Worm (Caenorhabditis elegans) whole organism, young adult: ENCODE results near the gene F22D3.4.

Experiments used
- B0035.1 ChIP-seq: sonication (generic microtip); optimal IDR thresholded peaks from 2 replicates; lab custom pipeline; 2016; ENCODE audit warnings: missing genetic modification characterization, mild to moderate bottlenecking, missing compliant biosample characterization, missing genotype, missing genetic modification reagents
- B0261.1 ChIP-seq: sonication (generic microtip); optimal IDR thresholded peaks from 2 replicates; lab custom pipeline; 2016; ENCODE audit warnings: mild to moderate bottlenecking, missing genetic modification characterization, moderate library complexity, missing compliant biosample characterization
- C17E4.6 ChIP-seq: fragments of 200-800 bp; sonication (Bioruptor generic); IDR thresholded peaks from 2 replicates; pipeline ENCODE4 v1.3.6; 2022; ENCODE audit warnings: missing genetic modification reagents, missing genetic modification characterization, missing compliant biosample characterization
- D2030.7 ChIP-seq: fragments of 200-800 bp; sonication (Bioruptor generic); IDR thresholded peaks from 2 replicates; pipeline ENCODE4 v1.3.6; 2022; ENCODE audit warnings: missing genetic modification reagents, missing genetic modification characterization, missing compliant biosample characterization
- F22D6.2 ChIP-seq: sonication (generic microtip); optimal IDR thresholded peaks from 2 replicates; lab custom pipeline; 2016; ENCODE audit warnings: mild to moderate bottlenecking, missing genetic modification characterization, missing compliant biosample characterization
- F23B12.7 ChIP-seq: sonication (generic microtip); optimal IDR thresholded peaks from 2 replicates; lab custom pipeline; 2017; ENCODE audit warnings: missing genetic modification characterization, mild to moderate bottlenecking, missing compliant biosample characterization, antibody characterized with exemption, moderate library complexity; ENCODE audit not compliant: insufficient read depth
- F37B4.10 ChIP-seq: fragments of 200-800 bp; sonication (Bioruptor generic); IDR thresholded peaks from 2 replicates; pipeline ENCODE4 v1.3.6; 2022; ENCODE audit warnings: missing genetic modification characterization, missing compliant biosample characterization
- F52B5.7 ChIP-seq: sonication (generic microtip); optimal IDR thresholded peaks from 2 replicates; lab custom pipeline; 2016; ENCODE audit warnings: mild to moderate bottlenecking, missing genetic modification characterization, missing compliant biosample characterization
- T26A5.8 ChIP-seq: sonication (generic microtip); optimal IDR thresholded peaks from 2 replicates; lab custom pipeline; 2016; ENCODE audit warnings: missing genetic modification characterization, missing compliant biosample characterization
- Y53F4B.3 ChIP-seq: fragments of 200-800 bp; sonication (Bioruptor generic); IDR thresholded peaks from 2 replicates; pipeline ENCODE4 v1.3.6; 2022; ENCODE audit warnings: missing genetic modification reagents, missing genetic modification characterization, missing compliant biosample characterization
- Y56A3A.18 ChIP-seq: fragments of 200-800 bp; sonication (Bioruptor generic); IDR thresholded peaks from 2 replicates; pipeline ENCODE4 v1.3.6; 2022; ENCODE audit warnings: missing genetic modification reagents, missing genetic modification characterization, missing compliant biosample characterization
- Y67H2A.10 ChIP-seq: fragments of 200-800 bp; sonication (Bioruptor generic); conservative IDR thresholded peaks from 2 replicates; pipeline ENCODE4 v1.3.6; 2022; ENCODE audit warnings: missing genetic modification reagents, missing genetic modification characterization, missing compliant biosample characterization
- Y95B8A.8 ChIP-seq: fragments of 200-800 bp; sonication (Bioruptor generic); IDR thresholded peaks from 2 replicates; pipeline ENCODE4 v1.3.6; 2022; ENCODE audit warnings: missing genetic modification reagents, missing genetic modification characterization, missing compliant biosample characterization
- akir-1 ChIP-seq: fragments of 200-800 bp; sonication (Bioruptor generic); optimal IDR thresholded peaks from 2 replicates; lab custom pipeline; 2018; ENCODE audit warnings: mild to moderate bottlenecking, missing genetic modification characterization, moderate library complexity, missing compliant biosample characterization
- aptf-3 ChIP-seq: fragments of 200-800 bp; sonication (Bioruptor generic); IDR thresholded peaks from 2 replicates; pipeline ENCODE4 v1.3.6; 2022; ENCODE audit warnings: missing genetic modification characterization, missing compliant biosample characterization
- atf-7 ChIP-seq: sonication (generic microtip); optimal IDR thresholded peaks from 2 replicates; lab custom pipeline; 2017; ENCODE audit warnings: mild to moderate bottlenecking, missing genetic modification characterization, missing compliant biosample characterization
- attf-5 ChIP-seq: fragments of 200-800 bp; sonication (Bioruptor generic); optimal IDR thresholded peaks from 2 replicates; lab custom pipeline; 2018; ENCODE audit warnings: mild to moderate bottlenecking, missing genetic modification characterization, missing compliant biosample characterization
- cebp-1 ChIP-seq, 2 experiments: fragments of 200-800 bp in 1 of 2; sonication (Bioruptor generic) in 1 of 2; sonication (generic microtip) in 1 of 2; IDR thresholded peaks in 1 of 2; optimal IDR thresholded peaks in 1 of 2; 2 replicates each; pipeline versions ENCODE4 v1.3.6 to Lab custom; 2017 to 2022; ENCODE audit warnings: missing compliant biosample characterization in 2 of 2, missing genetic modification characterization in 2 of 2, mild to moderate bottlenecking in 1 of 2, missing genetic modification reagents in 1 of 2, moderate library complexity in 1 of 2
- ceh-27 ChIP-seq: fragments of 200-800 bp; sonication (Bioruptor generic); optimal IDR thresholded peaks from 2 replicates; lab custom pipeline; 2018; ENCODE audit warnings: mild to moderate bottlenecking, missing genetic modification characterization, moderate library complexity, missing compliant biosample characterization
- die-1 ChIP-seq: sonication (generic microtip); optimal IDR thresholded peaks from 2 replicates; lab custom pipeline; 2016; ENCODE audit warnings: missing genotype, mild to moderate bottlenecking, missing genetic modification characterization, missing compliant biosample characterization
- dox-1 ChIP-seq: fragments of 200-800 bp; sonication (Bioruptor generic); IDR thresholded peaks from 2 replicates; pipeline ENCODE4 v1.3.6; 2022; ENCODE audit warnings: missing genetic modification reagents, missing genetic modification characterization, missing compliant biosample characterization
- dpff-1 ChIP-seq: sonication (generic microtip); optimal IDR thresholded peaks from 2 replicates; lab custom pipeline; 2017; ENCODE audit warnings: mild to moderate bottlenecking, missing genetic modification characterization, missing compliant biosample characterization
- dpl-1 ChIP-seq: fragments of 150-350 bp; optimal IDR thresholded peaks from 2 replicates; lab custom pipeline; 2014; ENCODE audit warnings: missing biosample characterization, missing genetic modification reagents, missing genetic modification characterization
- egl-44 ChIP-seq: fragments of 200-800 bp; sonication (Bioruptor generic); IDR thresholded peaks from 2 replicates; pipeline ENCODE4 v1.3.6; 2022; ENCODE audit warnings: missing genetic modification reagents, missing genetic modification characterization, missing compliant biosample characterization
- egrh-3 ChIP-seq: fragments of 200-800 bp; sonication (Bioruptor generic); IDR thresholded peaks from 2 replicates; pipeline ENCODE4 v1.3.6; 2022; ENCODE audit warnings: missing genetic modification reagents, missing genetic modification characterization, missing compliant biosample characterization
- hmg-1.2 ChIP-seq: fragments of 200-800 bp; sonication (Bioruptor generic); IDR thresholded peaks from 2 replicates; pipeline ENCODE4 v1.3.6; 2022; ENCODE audit warnings: missing genetic modification reagents, missing genetic modification characterization, missing compliant biosample characterization
- hrde-1 ChIP-seq: sonication (generic microtip); optimal IDR thresholded peaks from 2 replicates; lab custom pipeline; 2016; ENCODE audit warnings: missing genetic modification characterization, mild to moderate bottlenecking, missing compliant biosample characterization, moderate library complexity, missing genotype, missing genetic modification reagents, borderline replicate concordance
- hsf-1 ChIP-seq: fragments of 200-800 bp; sonication (Bioruptor generic); IDR thresholded peaks from 2 replicates; pipeline ENCODE4 v1.3.6; 2022; ENCODE audit warnings: missing genetic modification reagents, missing genetic modification characterization, missing compliant biosample characterization
- lag-1 ChIP-seq: fragments of 200-800 bp; sonication (Bioruptor generic); IDR thresholded peaks from 2 replicates; pipeline ENCODE4 v1.3.6; 2022; ENCODE audit warnings: missing genetic modification reagents, missing genetic modification characterization, missing compliant biosample characterization
- let-607 ChIP-seq, 2 experiments: fragments of 200-800 bp in 1 of 2; sonication (Bioruptor generic) in 1 of 2; sonication (generic microtip) in 1 of 2; optimal IDR thresholded peaks; 2 replicates each; lab custom pipeline; 2016 to 2018; ENCODE audit warnings: mild to moderate bottlenecking in 2 of 2, missing compliant biosample characterization in 2 of 2, missing genetic modification characterization in 2 of 2, moderate library complexity in 2 of 2, missing genotype in 1 of 2
- lin-35 ChIP-seq, 3 experiments: fragments of 150-350 bp in 2 of 3; sonication (generic microtip) in 1 of 3; optimal IDR thresholded peaks; 2 replicates each; lab custom pipeline; 2014 to 2018; ENCODE audit warnings: missing biosample characterization in 3 of 3, missing genetic modification characterization in 3 of 3, missing genetic modification reagents in 3 of 3
- lin-40 ChIP-seq: sonication (generic microtip); optimal IDR thresholded peaks from 2 replicates; lab custom pipeline; 2016; ENCODE audit warnings: missing genetic modification characterization, mild to moderate bottlenecking, missing compliant biosample characterization, missing genotype, missing genetic modification reagents
- lsy-27 ChIP-seq: sonication (generic microtip); optimal IDR thresholded peaks from 2 replicates; lab custom pipeline; 2017; ENCODE audit warnings: missing genetic modification characterization, mild to moderate bottlenecking, missing compliant biosample characterization, antibody characterized with exemption, missing genotype, borderline replicate concordance; ENCODE audit not compliant: insufficient read depth
- mel-28 ChIP-seq: sonication (generic microtip); optimal IDR thresholded peaks from 2 replicates; lab custom pipeline; 2016; ENCODE audit warnings: borderline replicate concordance, mild to moderate bottlenecking, missing genetic modification characterization, missing compliant biosample characterization
- nfyb-1 ChIP-seq: fragments of 200-800 bp; sonication (Bioruptor generic); IDR thresholded peaks from 2 replicates; pipeline ENCODE4 v1.3.6; 2022; ENCODE audit warnings: missing genetic modification reagents, missing genetic modification characterization, missing compliant biosample characterization
- nhr-120 ChIP-seq: fragments of 200-800 bp; sonication (Bioruptor generic); IDR thresholded peaks from 2 replicates; pipeline ENCODE4 v1.3.6; 2022; ENCODE audit warnings: missing genetic modification characterization, missing compliant biosample characterization
- nhr-90 ChIP-seq: sonication (generic microtip); optimal IDR thresholded peaks from 2 replicates; lab custom pipeline; 2016; ENCODE audit warnings: missing genotype, mild to moderate bottlenecking, missing genetic modification characterization, missing compliant biosample characterization
- pbrm-1 ChIP-seq: fragments of 200-800 bp; sonication (Bioruptor generic); IDR thresholded peaks from 2 replicates; pipeline ENCODE4 v1.3.6; 2022; ENCODE audit warnings: missing genetic modification reagents, missing genetic modification characterization, missing compliant biosample characterization
- rcor-1 ChIP-seq: fragments of 200-800 bp; sonication (Bioruptor generic); IDR thresholded peaks from 2 replicates; pipeline ENCODE4 v1.3.6; 2022; ENCODE audit warnings: missing genetic modification reagents, missing genetic modification characterization, missing compliant biosample characterization
- snpc-1.3 ChIP-seq: sonication (generic microtip); optimal IDR thresholded peaks from 2 replicates; lab custom pipeline; 2017; ENCODE audit warnings: missing genetic modification characterization, mild to moderate bottlenecking, missing compliant biosample characterization, antibody characterized with exemption, moderate library complexity, missing genotype, missing genetic modification reagents; ENCODE audit not compliant: insufficient read depth
- sptf-2 ChIP-seq: fragments of 200-800 bp; sonication (Bioruptor generic); optimal IDR thresholded peaks from 2 replicates; lab custom pipeline; 2018; ENCODE audit warnings: mild to moderate bottlenecking, missing genetic modification characterization, missing compliant biosample characterization
- tbp1 ChIP-seq: fragments of 200-800 bp; sonication (Bioruptor generic); optimal IDR thresholded peaks from 2 replicates; lab custom pipeline; 2018; ENCODE audit warnings: mild to moderate bottlenecking, missing genetic modification characterization, missing compliant biosample characterization
- unc-130 ChIP-seq: sonication (generic microtip); optimal IDR thresholded peaks from 2 replicates; lab custom pipeline; 2016; ENCODE audit warnings: missing genetic modification reagents, missing genetic modification characterization, missing compliant biosample characterization
- xnd-1 ChIP-seq: sonication (generic microtip); optimal IDR thresholded peaks from 2 replicates; lab custom pipeline; 2016; ENCODE audit warnings: missing genotype, missing genetic modification reagents, missing genetic modification characterization, missing compliant biosample characterization
- zfh-2 ChIP-seq: fragments of 200-800 bp; sonication (Bioruptor generic); conservative IDR thresholded peaks from 2 replicates; pipeline ENCODE4 v1.3.6; 2022; ENCODE audit warnings: missing genetic modification reagents, missing genetic modification characterization, missing compliant biosample characterization
- ztf-22 ChIP-seq: fragments of 200-800 bp; sonication (Bioruptor generic); optimal IDR thresholded peaks from 2 replicates; lab custom pipeline; 2018; ENCODE audit warnings: mild to moderate bottlenecking, missing genetic modification characterization, moderate library complexity, missing compliant biosample characterization

Gene F22D3.4

DNA sequence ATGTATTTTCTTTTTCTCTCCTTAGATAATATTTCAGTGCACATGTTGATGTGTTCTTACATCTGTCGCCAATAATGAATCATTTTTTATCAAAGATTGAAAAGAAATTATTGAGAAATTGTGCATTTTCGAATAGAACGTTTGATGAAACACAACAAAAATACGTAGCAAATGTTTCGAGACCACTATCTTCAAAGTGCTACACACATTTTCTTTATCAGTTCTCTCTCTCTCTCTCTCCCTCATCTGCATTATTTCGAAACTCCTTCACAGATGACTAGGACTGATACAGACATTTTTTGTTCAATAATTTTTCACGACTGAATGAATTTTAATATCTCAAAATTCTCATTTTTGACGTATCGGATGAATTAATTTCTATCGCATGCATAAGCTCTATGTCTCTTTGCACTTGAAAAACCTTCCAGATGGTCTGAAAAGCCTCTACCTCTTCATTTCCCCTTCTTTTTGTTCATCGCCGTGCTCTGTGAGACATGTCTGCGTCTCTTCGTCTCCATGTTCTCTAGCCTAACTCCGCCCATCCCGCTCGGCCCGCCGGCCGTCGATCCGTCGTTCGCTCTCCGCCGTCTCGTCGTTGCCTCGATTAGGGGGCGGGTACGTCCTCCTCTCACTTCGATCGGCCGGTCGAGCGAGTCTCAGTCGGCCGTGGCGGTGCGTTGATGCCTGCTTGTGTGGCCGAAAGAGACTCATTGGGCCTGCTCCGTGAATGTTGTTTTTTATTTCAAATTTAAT is 16.1 kb upstream of the F22D3.4 start (continued):
- TF ChIP-seq let-607 (tag; optimal IDR thresholded peaks at IDR 0.05; lab: Kevin White, UChicago) (no peak), zfh-2 (peak; percentile 98), rcor-1 (GFP tag; lab: Robert Waterston, UW) (no peak), unc-130 (GFP tag; lab: Kevin White, UChicago) (no peak), B0261.1 (tag; lab: Kevin White, UChicago) (no peak), akir-1 (GFP tag; lab: Kevin White, UChicago) (no peak), egl-44 (GFP tag; lab: Robert Waterston, UW) (no peak), cebp-1 (GFP tag; IDR thresholded peaks at IDR 0.05; lab: Robert Waterston, UW) (no peak; the same call in 1 of the 2 replicates), cebp-1 (tag; optimal IDR thresholded peaks at IDR 0.05; lab: Kevin White, UChicago) (peak; percentile 82), B0035.1 (tag; lab: Kevin White, UChicago) (no peak), F23B12.7 (tag; lab: Kevin White, UChicago) (no peak), die-1 (no peak), lag-1 (GFP tag; lab: Robert Waterston, UW) (no peak), F22D6.2 (tag; lab: Kevin White, UChicago) (no peak), D2030.7 (GFP tag; lab: Robert Waterston, UW) (no peak), C17E4.6 (no peak), nhr-90 (no peak), snpc-1.3 (tag; lab: Kevin White, UChicago) (no peak), atf-7 (no peak), hmg-1.2 (peak; percentile 67; the same call in 1 of the 2 replicates), nfyb-1 (GFP tag; lab: Robert Waterston, UW) (0 out of 2 replicates have a peak, but pooled peaks have one; percentile 14), nhr-120 (GFP tag; lab: Robert Waterston, UW) (no peak), egrh-3 (peak; percentile 86; the same call in 1 of the 2 replicates), attf-5 (GFP tag; lab: Kevin White, UChicago) (no peak), lin-40 (tag; lab: Kevin White, UChicago) (no peak), lsy-27 (tag; lab: Kevin White, UChicago) (no peak), Y56A3A.18 (GFP tag; lab: Robert Waterston, UW) (no peak), dpff-1 (tag; lab: Kevin White, UChicago) (no peak), mel-28 (tag; lab: Kevin White, UChicago) (no peak), pbrm-1 (GFP tag; lab: Robert Waterston, UW) (no peak), tbp1 (GFP tag; lab: Kevin White, UChicago) (no peak), aptf-3 (GFP tag; lab: Robert Waterston, UW) (no peak), dpl-1 (GFP tag; lab: Kevin White, UChicago) (no peak), hsf-1 (GFP tag; lab: Robert Waterston, UW) (no peak), dox-1 (GFP tag; lab: Robert Waterston, UW) (peak; percentile 31; the same call in 1 of the 2 replicates), Y67H2A.10 (GFP tag; lab: Robert Waterston, UW) (no peak), hrde-1 (tag; lab: Kevin White, UChicago) (no peak), F52B5.7 (peak; percentile 23), ceh-27 (GFP tag; lab: Kevin White, UChicago) (peak; percentile 48), xnd-1 (no peak), F37B4.10 (GFP tag; lab: Robert Waterston, UW) (no peak), sptf-2 (GFP tag; lab: Kevin White, UChicago) (no peak), Y95B8A.8 (GFP tag; lab: Robert Waterston, UW) (no peak), Y53F4B.3 (GFP tag; lab: Robert Waterston, UW) (no peak), ztf-22 (GFP tag; lab: Kevin White, UChicago) (no peak), lin-35 (GFP tag; optimal IDR thresholded peaks at IDR 0.05; lab: Kevin White, UChicago) (no peak), T26A5.8 (tag; lab: Kevin White, UChicago) (no peak)
